Worm (Caenorhabditis elegans) whole organism, early embryonic: ENCODE measurements around the gene vps-2.

ENCODE experiments used
- B0310.2 ChIP-seq: sonication (generic microtip); optimal IDR thresholded peaks from 2 replicates; lab custom pipeline; 2016; ENCODE audit warnings: mild to moderate bottlenecking, missing genetic modification characterization, missing compliant biosample characterization
- F13C5.2 ChIP-seq: sonication (generic microtip); optimal IDR thresholded peaks from 2 replicates; lab custom pipeline; 2017; ENCODE audit warnings: mild to moderate bottlenecking, missing genetic modification characterization, inconsistent platforms, missing compliant biosample characterization
- aly-1 ChIP-seq: sonication (generic microtip); optimal IDR thresholded peaks from 2 replicates; lab custom pipeline; 2016; ENCODE audit warnings: missing genetic modification characterization, missing compliant biosample characterization
- ama-1 ChIP-seq: fragments of 150-350 bp; optimal IDR thresholded peaks from 2 replicates; lab custom pipeline; 2014
- ceh-13 ChIP-seq: fragments of 200-800 bp; sonication (Bioruptor generic); optimal IDR thresholded peaks from 2 replicates; lab custom pipeline; 2018; ENCODE audit warnings: mild to moderate bottlenecking, missing genetic modification characterization, missing compliant biosample characterization
- ceh-36 ChIP-seq: sonication (generic microtip); optimal IDR thresholded peaks from 2 replicates; lab custom pipeline; 2016; ENCODE audit warnings: missing genetic modification characterization, inconsistent platforms, missing compliant biosample characterization
- ets-7 ChIP-seq: sonication (generic microtip); optimal IDR thresholded peaks from 2 replicates; lab custom pipeline; 2016; ENCODE audit warnings: missing genotype, missing genetic modification characterization, missing compliant biosample characterization
- flt-1 ChIP-seq: fragments of 200-800 bp; sonication (Bioruptor generic); IDR thresholded peaks from 2 replicates; pipeline ENCODE4 v1.3.6; 2022; ENCODE audit warnings: missing genetic modification characterization, missing compliant biosample characterization
- hmbx-1 ChIP-seq: sonication (generic microtip); optimal IDR thresholded peaks from 2 replicates; lab custom pipeline; 2016; ENCODE audit warnings: mild to moderate bottlenecking, missing genetic modification characterization, missing compliant biosample characterization
- hmg-4 ChIP-seq: fragments of 200-800 bp; sonication (Bioruptor generic); optimal IDR thresholded peaks from 2 replicates; lab custom pipeline; 2018; ENCODE audit warnings: mild to moderate bottlenecking, missing genetic modification characterization, missing compliant biosample characterization
- hnd-1 ChIP-seq: sonication (generic microtip); optimal IDR thresholded peaks from 2 replicates; lab custom pipeline; 2016; ENCODE audit warnings: missing genetic modification characterization, missing compliant biosample characterization
- pes-1 ChIP-seq: fragments of 200-800 bp; sonication (Bioruptor generic); IDR thresholded peaks from 2 replicates; pipeline ENCODE4 v1.3.6; 2022; ENCODE audit warnings: missing genetic modification reagents, missing genetic modification characterization, missing compliant biosample characterization
- scrt-1 ChIP-seq: fragments of 200-800 bp; sonication (Bioruptor generic); IDR thresholded peaks from 2 replicates; pipeline ENCODE4 v1.3.6; 2022; ENCODE audit warnings: missing genetic modification characterization, missing compliant biosample characterization
- sea-1 ChIP-seq: fragments of 200-800 bp; sonication (Bioruptor generic); conservative IDR thresholded peaks from 2 replicates; pipeline ENCODE4 v1.3.6; 2022; ENCODE audit warnings: missing genetic modification characterization, missing compliant biosample characterization
- tbx-11 ChIP-seq: fragments of 200-800 bp; sonication (Bioruptor generic); IDR thresholded peaks from 2 replicates; pipeline ENCODE4 v1.3.6; 2022; ENCODE audit warnings: missing genetic modification characterization, missing compliant biosample characterization
- tbx-37 ChIP-seq: fragments of 200-800 bp; sonication (Bioruptor generic); conservative IDR thresholded peaks from 2 replicates; pipeline ENCODE4 v1.3.6; 2022; ENCODE audit warnings: missing genetic modification reagents, missing genetic modification characterization, missing compliant biosample characterization
- tra-4 ChIP-seq: sonication (generic microtip); optimal IDR thresholded peaks from 2 replicates; lab custom pipeline; 2017; ENCODE audit warnings: missing genetic modification characterization, missing compliant biosample characterization

Gene vps-2

ce11 chrII:12796040-12796502, 28.1 kb upstream of the vps-2 start, which contains the start of gene cpt-1:
Gene cpt-1 (minus strand): TSS chrII:12796452.
- no peak for TF ChIP-seq aly-1
- TF ChIP-seq ceh-13 = no peak
- TF ChIP-seq flt-1 (GFP tag; lab: Robert Waterston, UW) = no peak
- no peak for TF ChIP-seq sea-1 (GFP tag; lab: Robert Waterston, UW)
- TF ChIP-seq F13C5.2 = no peak
- TF ChIP-seq B0310.2 = no peak
- no peak for TF ChIP-seq tra-4 (tag; lab: Kevin White, UChicago)
- no peak for TF ChIP-seq ama-1 (lab: Kevin White, UChicago)

DNA sequence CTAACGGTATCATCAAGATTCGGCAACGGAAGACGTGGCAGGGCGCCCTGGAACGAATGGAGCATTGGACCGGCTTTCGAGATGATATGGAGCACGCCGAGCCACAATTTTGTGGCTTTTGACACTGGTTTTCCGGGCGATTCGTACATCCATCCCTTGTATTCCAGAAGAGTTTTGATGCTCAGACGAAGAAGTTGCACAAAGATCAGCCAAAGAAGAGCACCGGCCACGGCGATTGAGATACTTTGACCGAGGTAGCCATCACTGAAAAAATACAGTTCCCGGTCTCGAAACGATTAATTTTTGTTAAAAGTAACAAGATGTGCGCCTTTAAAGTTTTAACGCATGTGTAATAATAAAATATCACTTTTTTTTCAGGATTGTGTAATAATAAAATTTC, 27.2 kb upstream of the vps-2 start:
- TF ChIP-seq tbx-11 (GFP tag; lab: Robert Waterston, UW) (no peak), ceh-36 (tag; lab: Kevin White, UChicago) (no peak), hmg-4 (GFP tag; lab: Kevin White, UChicago) (no peak)

- TF ChIP-seq B0310.2 (no peak), hnd-1 (no peak), hmbx-1 (tag; lab: Kevin White, UChicago) (no peak), ets-7 (tag; lab: Kevin White, UChicago) (no peak), tbx-37 (GFP tag; lab: Robert Waterston, UW) (no peak), pes-1 (GFP tag; lab: Robert Waterston, UW) (no peak), sea-1 (GFP tag; lab: Robert Waterston, UW) (no peak)
Measured at ce11 chrII:12790392-12790791, 22.4 kb upstream of the vps-2 start.

DNA sequence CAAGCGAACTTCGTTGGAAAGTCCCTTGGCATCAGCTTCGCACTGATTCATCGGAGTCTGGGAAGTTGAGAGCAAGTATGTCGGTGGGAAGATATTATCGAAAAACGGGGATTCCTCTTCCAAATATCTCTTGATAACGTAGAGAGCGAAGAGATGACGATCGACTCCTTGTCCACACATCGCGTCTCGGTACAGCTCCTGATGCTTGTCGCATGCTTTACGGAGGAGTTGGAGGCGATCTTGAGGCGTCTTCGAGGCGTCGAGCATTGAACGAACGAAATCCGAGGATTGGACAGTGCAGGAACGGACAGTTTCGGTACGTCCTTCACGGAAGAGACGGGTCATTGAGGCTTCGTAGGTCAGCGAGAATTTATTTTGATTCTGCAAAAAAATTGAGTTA, 21.5 kb upstream of the vps-2 start:
- TF ChIP-seq tbx-11 (GFP tag; lab: Robert Waterston, UW) (no peak), sea-1 (GFP tag; lab: Robert Waterston, UW) (no peak), B0310.2 (no peak), tbx-37 (GFP tag; lab: Robert Waterston, UW) (no peak), ceh-13 (no peak), tra-4 (tag; lab: Kevin White, UChicago) (no peak), scrt-1 (no peak), hnd-1 (no peak), aly-1 (peak; percentile 49)

- TF ChIP-seq pes-1 (GFP tag; lab: Robert Waterston, UW) (0 out of 2 replicates have a peak, but pooled peaks have one; percentile 20), flt-1 (GFP tag; lab: Robert Waterston, UW) (no peak), F13C5.2 (peak; percentile 14), tbx-37 (GFP tag; lab: Robert Waterston, UW) (no peak), B0310.2 (peak; percentile 24), tra-4 (tag; lab: Kevin White, UChicago) (peak; percentile 22), ama-1 (lab: Kevin White, UChicago) (peak; percentile 79)
Measured at ce11 chrII:12787831-12788248, 19.8 kb upstream of the vps-2 start, which contains the start of gene alkb-7. Gene alkb-7 (minus strand): TSS chrII:12788153.

DNA sequence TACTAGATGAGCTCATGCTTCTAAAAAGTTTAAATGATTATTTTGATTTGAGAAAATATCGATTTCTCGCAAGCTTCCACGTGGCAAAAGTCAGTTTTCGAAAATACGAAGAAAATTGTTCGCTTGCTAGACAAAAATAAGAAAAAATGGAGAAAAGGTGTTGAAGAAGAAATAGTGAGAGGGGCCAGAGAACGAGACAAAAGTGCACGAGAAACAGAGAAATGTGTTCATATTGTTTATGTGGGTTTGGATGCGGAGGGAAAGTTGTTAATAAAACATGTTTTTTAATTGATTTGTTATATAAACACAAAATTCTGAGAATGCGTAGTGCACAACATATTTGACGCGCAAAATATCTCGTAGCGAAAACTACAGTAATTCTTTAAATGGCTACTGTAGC, 17.4 kb upstream of the vps-2 start, which contains the start of gene Y46G5A.15:
Y46G5A.15 (minus strand) TSS at position 26 of the 400 bp plus-strand sequence.
- no peak for TF ChIP-seq pes-1 (GFP tag; lab: Robert Waterston, UW)
- no peak for TF ChIP-seq sea-1 (GFP tag; lab: Robert Waterston, UW)
- no peak for TF ChIP-seq ceh-36 (tag; lab: Kevin White, UChicago)
- TF ChIP-seq F13C5.2 = no peak
- no peak for TF ChIP-seq hmbx-1 (tag; lab: Kevin White, UChicago)

- 0 out of 2 replicates have a peak, but pooled peaks have one; percentile 13 for TF ChIP-seq sea-1 (GFP tag; lab: Robert Waterston, UW)
- peak; percentile 36; the same call in 1 of the 2 replicates for TF ChIP-seq flt-1 (GFP tag; lab: Robert Waterston, UW)
Measured at ce11 chrII:12778374-12778773, 10.4 kb upstream of the vps-2 start.

DNA sequence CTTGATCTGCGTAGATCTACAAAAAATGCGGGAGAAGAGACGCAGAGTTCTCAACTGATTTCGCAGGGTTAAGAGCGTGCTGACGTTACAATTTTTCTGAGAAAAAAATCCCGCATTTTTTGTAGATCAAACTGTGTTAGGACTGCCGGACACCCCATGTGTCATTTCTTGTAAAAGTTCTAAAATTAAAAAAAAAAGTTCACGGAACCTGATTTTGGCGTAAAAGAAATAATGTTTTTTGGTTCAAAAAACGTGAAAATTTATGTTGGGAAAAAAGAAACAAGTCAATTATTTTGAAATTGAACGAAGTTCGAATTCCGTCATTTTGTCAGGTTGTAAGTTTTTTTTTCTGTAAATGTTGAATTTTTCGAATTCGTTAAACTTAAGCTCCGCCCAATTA, 8.4 kb upstream of the vps-2 start, which contains the start of gene Y46G5A.34:
Y46G5A.34 (plus strand) TSS at position 301 of the 400 bp plus-strand sequence.
- TF ChIP-seq tbx-37 (GFP tag; lab: Robert Waterston, UW) (no peak), aly-1 (no peak), hmg-4 (GFP tag; lab: Kevin White, UChicago) (no peak), ceh-36 (tag; lab: Kevin White, UChicago) (no peak), pes-1 (GFP tag; lab: Robert Waterston, UW) (no peak), hmbx-1 (tag; lab: Kevin White, UChicago) (no peak), ama-1 (lab: Kevin White, UChicago) (no peak), tbx-11 (GFP tag; lab: Robert Waterston, UW) (no peak), scrt-1 (no peak), ets-7 (tag; lab: Kevin White, UChicago) (no peak)

- TF ChIP-seq scrt-1 (no peak), tbx-11 (GFP tag; lab: Robert Waterston, UW) (no peak), B0310.2 (no peak), ama-1 (lab: Kevin White, UChicago) (no peak), hmg-4 (GFP tag; lab: Kevin White, UChicago) (no peak), F13C5.2 (no peak), flt-1 (GFP tag; lab: Robert Waterston, UW) (no peak)
Measured at ce11 chrII:12774402-12774801, 6.4 kb upstream of the vps-2 start, which contains the start of gene Y46G5A.14. Gene Y46G5A.14 (plus strand): TSS chrII:12774702.
